Fruit fly (Drosophila melanogaster): ENCODE results near the gene PolE1.
A peak's percentile ranks its signal among the peaks of the same experiment; 100 is the strongest.

dm6 chr3R:23346893-23347396 lies 983 bp upstream of the PolE1 start:
- peak; percentile 28 for TF ChIP-seq spab (GFP tag; optimal IDR thresholded peaks at IDR 0.05)
- TF ChIP-seq dsx (GFP tag; optimal IDR thresholded peaks at IDR 0.05; ENCODE audit: poor library complexity, severe bottlenecking), result peak; percentile 12
- peak; percentile 5 for TF ChIP-seq Lpt (GFP tag; optimal IDR thresholded peaks at IDR 0.05)
- no peak for TF ChIP-seq Gug (GFP tag; IDR thresholded peaks at IDR 0.05)
- TF ChIP-seq CG1621 (tag; optimal IDR thresholded peaks at IDR 0.05), result no peak
- TF ChIP-seq Sox102F (GFP tag; optimal IDR thresholded peaks at IDR 0.05), result peak; percentile 44
- peak; percentile 37 for TF ChIP-seq CG11762 (GFP tag; optimal IDR thresholded peaks at IDR 0.05; ENCODE audit: insufficient read depth)
- TF ChIP-seq CG8119 (GFP tag; IDR thresholded peaks at IDR 0.05), result peak; percentile 66; the same call in 2 of the 3 replicates
- TF ChIP-seq CG4318 (GFP tag; optimal IDR thresholded peaks at IDR 0.05), result peak; percentile 41
- TF ChIP-seq Blimp-1 (GFP tag; optimal IDR thresholded peaks at IDR 0.05), result peak; percentile 23
- peak; percentile 40 for TF ChIP-seq Smox (GFP tag; optimal IDR thresholded peaks at IDR 0.05)
- peak; percentile 82 for TF ChIP-seq svp (GFP tag)
- peak; percentile 61 for TF ChIP-seq CG8632 (GFP tag; optimal IDR thresholded peaks at IDR 0.05)

Data from whole organism, prepupa.